Fruit fly (Drosophila melanogaster) ovary, adult (tissue): ENCODE data around the gene CG13622.

Source experiments
- CG17801 ChIP-seq: fragments of 200-800 bp; optimal IDR thresholded peaks from 2 replicates; lab custom pipeline; 2019; ENCODE audit warnings: missing biosample characterization, mild to moderate bottlenecking, missing genetic modification characterization, moderate library complexity; ENCODE audit not compliant: partially characterized antibody

The CG13622 gene

dm6 chr3R:24557020-24557465 lies 33.6 kb upstream of the CG13622 start:
- peak; percentile 26 for TF ChIP-seq CG17801 (GFP tag; lab: Kevin White, UChicago)

- TF ChIP-seq CG17801 (GFP tag; lab: Kevin White, UChicago), result no peak
These were observed 33.1 kb upstream of the CG13622 start for dm6 chr3R:24556554-24556953.

- TF ChIP-seq CG17801 (GFP tag; lab: Kevin White, UChicago), result no peak
These were observed 32.5 kb upstream of the CG13622 start for dm6 chr3R:24555932-24556331.

dm6 chr3R:24555150-24555549 lies 31.7 kb upstream of the CG13622 start:
- no peak for TF ChIP-seq CG17801 (GFP tag; lab: Kevin White, UChicago)

dm6 chr3R:24550802-24551391 lies 27.4 kb upstream of the CG13622 start:
- TF ChIP-seq CG17801 (GFP tag; lab: Kevin White, UChicago), result no peak

- TF ChIP-seq CG17801 (GFP tag; lab: Kevin White, UChicago), result peak; percentile 46
These were observed 26.4 kb upstream of the CG13622 start for dm6 chr3R:24549834-24550233.

dm6 chr3R:24548832-24549231 lies 25.4 kb upstream of the CG13622 start:
- no peak for TF ChIP-seq CG17801 (GFP tag; lab: Kevin White, UChicago)

- no peak for TF ChIP-seq CG17801 (GFP tag; lab: Kevin White, UChicago)
These were observed 24.7 kb upstream of the CG13622 start for dm6 chr3R:24548216-24548615.

- TF ChIP-seq CG17801 (GFP tag; lab: Kevin White, UChicago), result no peak
These were observed 20.9 kb upstream of the CG13622 start, which contains the start of gene Esyt2 for dm6 chr3R:24544388-24544787. Gene Esyt2, plus strand, starts transcription at chr3R:24544719.

- TF ChIP-seq CG17801 (GFP tag; lab: Kevin White, UChicago), result peak; percentile 87
These were observed 20.3 kb upstream of the CG13622 start, which contains the start of gene Cftr for dm6 chr3R:24543676-24544277. Gene Cftr, minus strand, starts transcription at chr3R:24543914.

dm6 chr3R:24543033-24543675 lies 19.7 kb upstream of the CG13622 start:
- peak; percentile 93 for TF ChIP-seq CG17801 (GFP tag; lab: Kevin White, UChicago)

dm6 chr3R:24530328-24530727 lies 6.8 kb upstream of the CG13622 start, which contains the start of the genes CG13623 and ana1:
Gene CG13623, minus strand, starts transcription at chr3R:24530558.
Gene ana1, plus strand, starts transcription at chr3R:24530576.
- no peak for TF ChIP-seq CG17801 (GFP tag; lab: Kevin White, UChicago)

- TF ChIP-seq CG17801 (GFP tag; lab: Kevin White, UChicago), result no peak
These were observed 4.4 kb upstream of the CG13622 start, which contains the start of gene CG6607 for dm6 chr3R:24527845-24528244. Gene CG6607, plus strand, starts transcription at chr3R:24528047.

dm6 chr3R:24525983-24526661 lies 2.6 kb upstream of the CG13622 start:
- no peak for TF ChIP-seq CG17801 (GFP tag; lab: Kevin White, UChicago)

dm6 chr3R:24524426-24524974 lies 1.0 kb upstream of the CG13622 start, which contains the start of gene Jhbp12:
Gene Jhbp12, plus strand, starts transcription at chr3R:24524794.
- no peak for TF ChIP-seq CG17801 (GFP tag; lab: Kevin White, UChicago)
